Worm (Caenorhabditis elegans) whole organism, midembryonic: Measurements from ENCODE around the gene trpp-11.
A peak's percentile ranks its signal among the peaks of the same experiment; 100 is the strongest.

ENCODE experiments used
- T22C8.4 ChIP-seq: fragments of 200-800 bp; sonication (Bioruptor generic); IDR thresholded peaks from 2 replicates; pipeline ENCODE4 v1.3.6; 2022; ENCODE audit warnings: missing genetic modification characterization, missing compliant biosample characterization
- cog-1 ChIP-seq: sonication (generic microtip); optimal IDR thresholded peaks from 2 replicates; lab custom pipeline; 2016; ENCODE audit warnings: missing genetic modification characterization, missing compliant biosample characterization
- flt-1 ChIP-seq: fragments of 200-800 bp; sonication (Bioruptor generic); IDR thresholded peaks from 2 replicates; pipeline ENCODE4 v1.3.6; 2022; ENCODE audit warnings: missing genetic modification characterization, missing compliant biosample characterization
- klf-2 ChIP-seq: fragments of 200-800 bp; sonication (Bioruptor generic); conservative IDR thresholded peaks from 2 replicates; pipeline ENCODE4 v1.3.6; 2022; ENCODE audit warnings: missing genetic modification reagents, missing genetic modification characterization, missing compliant biosample characterization
- med-1 ChIP-seq: sonication (generic microtip); optimal IDR thresholded peaks from 2 replicates; lab custom pipeline; 2017; ENCODE audit warnings: missing genetic modification characterization, mild to moderate bottlenecking, missing compliant biosample characterization, antibody characterized with exemption, missing genetic modification reagents; ENCODE audit not compliant: insufficient read depth
- ref-1 ChIP-seq: fragments of 200-800 bp; sonication (Bioruptor generic); conservative IDR thresholded peaks from 2 replicates; pipeline ENCODE4 v1.3.6; 2022; ENCODE audit warnings: missing genetic modification reagents, missing genetic modification characterization, missing compliant biosample characterization
- tab-1 ChIP-seq: fragments of 200-800 bp; sonication (Bioruptor generic); IDR thresholded peaks from 2 replicates; pipeline ENCODE4 v1.3.6; 2022; ENCODE audit warnings: missing genetic modification characterization, missing compliant biosample characterization
- ztf-23 ChIP-seq: fragments of 200-800 bp; sonication (Bioruptor generic); IDR thresholded peaks from 2 replicates; pipeline ENCODE4 v1.3.6; 2022; ENCODE audit warnings: missing genetic modification reagents, missing genetic modification characterization, missing compliant biosample characterization
- ztf-29 ChIP-seq: fragments of 200-800 bp; sonication (Bioruptor generic); IDR thresholded peaks from 2 replicates; pipeline ENCODE4 v1.3.6; 2022; ENCODE audit warnings: missing genetic modification reagents, missing genetic modification characterization, missing compliant biosample characterization

The trpp-11 gene

ce11 chrIII:831961-832360, 37.0 kb downstream of the trpp-11 start, which contains the start of gene ceeh-1:
Gene ceeh-1, minus strand, starts transcription at chrIII:832277.
- TF ChIP-seq ztf-23 (GFP tag; lab: Robert Waterston, UW) (no peak), flt-1 (GFP tag; lab: Robert Waterston, UW) (no peak), klf-2 (GFP tag; lab: Robert Waterston, UW) (no peak), med-1 (GFP tag; lab: Kevin White, UChicago) (no peak), tab-1 (GFP tag; lab: Robert Waterston, UW) (no peak), cog-1 (no peak), ref-1 (no peak), ztf-29 (no peak), T22C8.4 (no peak)

ce11 chrIII:832855-833504, 38.0 kb downstream of the trpp-11 start, which contains the start of gene zip-2:
Gene zip-2, plus strand, starts transcription at chrIII:832982.
- TF ChIP-seq med-1 (GFP tag; lab: Kevin White, UChicago) (no peak), ztf-29 (no peak), ztf-23 (GFP tag; lab: Robert Waterston, UW) (no peak), klf-2 (GFP tag; lab: Robert Waterston, UW) (no peak)

ce11 chrIII:833711-834442, 38.9 kb downstream of the trpp-11 start:
- TF ChIP-seq ztf-23 (GFP tag; lab: Robert Waterston, UW) (no peak), T22C8.4 (peak; percentile 57; the same call in 1 of the 2 replicates), flt-1 (GFP tag; lab: Robert Waterston, UW) (peak; percentile 78), cog-1 (peak; percentile 85)

ce11 chrIII:834443-834815, 39.5 kb downstream of the trpp-11 start:
- TF ChIP-seq ref-1 = no peak
- peak; percentile 66; the same call in 1 of the 2 replicates for TF ChIP-seq flt-1 (GFP tag; lab: Robert Waterston, UW)
- no peak for TF ChIP-seq ztf-23 (GFP tag; lab: Robert Waterston, UW)
- TF ChIP-seq tab-1 (GFP tag; lab: Robert Waterston, UW) = no peak
- TF ChIP-seq T22C8.4 = no peak
- TF ChIP-seq med-1 (GFP tag; lab: Kevin White, UChicago) = no peak
- no peak for TF ChIP-seq klf-2 (GFP tag; lab: Robert Waterston, UW)
- TF ChIP-seq ztf-29 = peak; percentile 30; the same call in 1 of the 2 replicates
- TF ChIP-seq cog-1 = no peak

ce11 chrIII:835208-835607, 40.3 kb downstream of the trpp-11 start:
- TF ChIP-seq ztf-29 = no peak
- no peak for TF ChIP-seq klf-2 (GFP tag; lab: Robert Waterston, UW)
- TF ChIP-seq med-1 (GFP tag; lab: Kevin White, UChicago) = no peak

ce11 chrIII:835713-836278, 40.9 kb downstream of the trpp-11 start:
- TF ChIP-seq med-1 (GFP tag; lab: Kevin White, UChicago) = no peak
- TF ChIP-seq tab-1 (GFP tag; lab: Robert Waterston, UW) = peak; percentile 72; the same call in 1 of the 2 replicates
- TF ChIP-seq ztf-23 (GFP tag; lab: Robert Waterston, UW) = peak; percentile 78; the same call in 1 of the 2 replicates
- peak; percentile 38; the same call in 1 of the 2 replicates for TF ChIP-seq ztf-29
- no peak for TF ChIP-seq cog-1
- TF ChIP-seq klf-2 (GFP tag; lab: Robert Waterston, UW) = 0 out of 2 replicates have a peak, but pooled peaks have one; percentile 9
- TF ChIP-seq flt-1 (GFP tag; lab: Robert Waterston, UW) = peak; percentile 93
- no peak; the same call in 1 of the 2 replicates for TF ChIP-seq ref-1
- TF ChIP-seq T22C8.4 = peak; percentile 49; the same call in 1 of the 2 replicates

- TF ChIP-seq klf-2 (GFP tag; lab: Robert Waterston, UW) = no peak
Measured at ce11 chrIII:839491-839890, 44.6 kb downstream of the trpp-11 start, which contains the start of gene dos-3. Gene dos-3, minus strand, starts transcription at chrIII:839591.

- TF ChIP-seq ref-1 = no peak
- TF ChIP-seq T22C8.4 = no peak
- no peak for TF ChIP-seq ztf-23 (GFP tag; lab: Robert Waterston, UW)
- TF ChIP-seq tab-1 (GFP tag; lab: Robert Waterston, UW) = no peak
- no peak for TF ChIP-seq ztf-29
- no peak for TF ChIP-seq cog-1
- TF ChIP-seq med-1 (GFP tag; lab: Kevin White, UChicago) = no peak
- no peak for TF ChIP-seq klf-2 (GFP tag; lab: Robert Waterston, UW)
- TF ChIP-seq flt-1 (GFP tag; lab: Robert Waterston, UW) = no peak
Measured at ce11 chrIII:841177-841576, 46.2 kb downstream of the trpp-11 start, which contains the start of gene K02F3.9. Gene K02F3.9, minus strand, starts transcription at chrIII:841366.

ce11 chrIII:842630-843029, 47.7 kb downstream of the trpp-11 start, which contains the start of gene far-8:
Gene far-8, plus strand, starts transcription at chrIII:842930.
- TF ChIP-seq flt-1 (GFP tag; lab: Robert Waterston, UW) = no peak
- TF ChIP-seq tab-1 (GFP tag; lab: Robert Waterston, UW) = no peak
- TF ChIP-seq klf-2 (GFP tag; lab: Robert Waterston, UW) = no peak

- no peak for TF ChIP-seq tab-1 (GFP tag; lab: Robert Waterston, UW)
Measured at ce11 chrIII:843999-844398, 49.1 kb downstream of the trpp-11 start.
